Worm (Caenorhabditis elegans) whole organism, young adult: Measurements from ENCODE around the gene Y48G9A.11.

Experiments used
- T26A5.8 ChIP-seq: sonication (generic microtip); optimal IDR thresholded peaks from 2 replicates; lab custom pipeline; 2016; ENCODE audit warnings: missing genetic modification characterization, missing compliant biosample characterization
- attf-3 ChIP-seq: fragments of 200-800 bp; sonication (Bioruptor generic); conservative IDR thresholded peaks from 2 replicates; pipeline ENCODE4 v1.3.6; 2022; ENCODE audit warnings: missing genetic modification reagents, missing genetic modification characterization, missing compliant biosample characterization
- egl-44 ChIP-seq: fragments of 200-800 bp; sonication (Bioruptor generic); IDR thresholded peaks from 2 replicates; pipeline ENCODE4 v1.3.6; 2022; ENCODE audit warnings: missing genetic modification reagents, missing genetic modification characterization, missing compliant biosample characterization
- xnd-1 ChIP-seq: sonication (generic microtip); optimal IDR thresholded peaks from 2 replicates; lab custom pipeline; 2016; ENCODE audit warnings: missing genotype, missing genetic modification reagents, missing genetic modification characterization, missing compliant biosample characterization
- ztf-22 ChIP-seq: fragments of 200-800 bp; sonication (Bioruptor generic); optimal IDR thresholded peaks from 2 replicates; lab custom pipeline; 2018; ENCODE audit warnings: mild to moderate bottlenecking, missing genetic modification characterization, moderate library complexity, missing compliant biosample characterization

DNA sequence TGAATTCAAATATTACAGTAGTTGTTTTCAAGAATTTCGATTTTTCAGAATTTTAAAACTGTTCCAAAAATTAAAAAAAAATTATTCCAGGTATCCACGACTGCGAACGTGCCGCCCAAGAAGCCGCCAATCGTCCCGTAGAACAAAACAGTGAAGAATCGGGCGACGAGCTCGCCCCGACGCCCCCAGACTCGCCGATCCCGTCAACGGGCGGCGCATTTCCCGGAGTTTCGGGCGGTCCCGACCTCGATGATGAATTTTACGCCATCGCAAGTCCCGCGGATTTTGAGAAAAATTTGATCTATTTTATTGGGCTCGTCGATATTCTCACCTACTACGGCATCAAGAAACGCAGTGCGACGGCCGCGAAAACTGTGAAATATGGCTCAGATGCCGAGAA is 10.8 kb downstream of the Y48G9A.11 start:
- no peak for TF ChIP-seq egl-44 (GFP tag; lab: Robert Waterston, UW)
- no peak for TF ChIP-seq ztf-22 (GFP tag; lab: Kevin White, UChicago)
- no peak for TF ChIP-seq attf-3 (GFP tag; lab: Robert Waterston, UW)
- TF ChIP-seq xnd-1 (tag; lab: Kevin White, UChicago), result no peak
- TF ChIP-seq T26A5.8 (tag; lab: Kevin White, UChicago), result no peak
